Worm (Caenorhabditis elegans): ENCODE measurements around the gene K06H7.8.

K06H7.8 gene

DNA sequence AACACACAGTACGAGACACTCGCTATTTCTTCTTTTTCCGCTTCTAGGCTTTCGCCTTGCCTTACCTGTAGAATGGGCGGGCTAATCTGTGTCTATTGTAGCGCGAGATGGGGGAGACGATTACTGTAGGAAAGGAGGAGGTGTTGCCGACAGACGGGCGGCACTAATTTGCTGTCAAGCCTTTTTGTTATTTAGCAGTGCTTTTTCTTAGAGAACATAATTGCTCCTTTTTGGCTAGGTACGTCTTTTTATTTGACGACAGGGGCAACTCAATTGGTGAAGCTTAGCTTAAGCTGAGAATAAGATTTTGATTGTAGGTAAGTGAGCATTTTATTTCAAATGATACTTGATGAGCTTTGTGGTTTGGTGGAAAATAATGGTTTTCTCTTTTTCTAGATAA lies 34.4 kb downstream of the K06H7.8 start:
- TF ChIP-seq ttx-3 (tag; optimal IDR thresholded peaks at IDR 0.05) (no peak), fax-1 (tag; optimal IDR thresholded peaks at IDR 0.05) (no peak), gmeb-2 (tag; optimal IDR thresholded peaks at IDR 0.05) (no peak), C08G9.2 (tag; optimal IDR thresholded peaks at IDR 0.05) (no peak), K02D7.2 (tag; optimal IDR thresholded peaks at IDR 0.05) (no peak), odd-2 (tag; optimal IDR thresholded peaks at IDR 0.05) (no peak), ceh-18 (tag; optimal IDR thresholded peaks at IDR 0.05) (no peak)

DNA sequence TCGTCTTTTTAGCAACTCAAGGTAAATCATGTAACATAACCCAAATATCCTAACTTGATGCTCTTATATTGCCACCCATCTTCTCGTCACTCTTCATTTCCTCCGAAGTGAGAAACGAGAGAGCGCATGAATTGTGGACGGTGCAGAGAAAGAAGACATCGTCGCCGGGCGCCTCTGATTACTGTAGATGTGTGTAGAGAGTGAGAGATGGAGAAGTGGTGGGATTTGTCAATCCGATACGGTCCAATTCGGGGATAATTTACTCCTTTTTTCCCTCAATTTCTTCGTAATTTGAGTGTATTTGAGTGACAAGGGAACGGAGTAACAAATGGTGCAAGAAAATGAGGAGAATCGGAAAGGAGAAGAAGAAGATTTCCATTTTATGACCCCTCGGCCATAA lies 36.9 kb downstream of the K06H7.8 start:
- TF ChIP-seq hlh-13 (GFP tag; optimal IDR thresholded peaks at IDR 0.05), result no peak
- TF ChIP-seq C08G9.2 (tag; optimal IDR thresholded peaks at IDR 0.05), result no peak
- no peak for TF ChIP-seq nhr-11 (tag; optimal IDR thresholded peaks at IDR 0.05)

DNA sequence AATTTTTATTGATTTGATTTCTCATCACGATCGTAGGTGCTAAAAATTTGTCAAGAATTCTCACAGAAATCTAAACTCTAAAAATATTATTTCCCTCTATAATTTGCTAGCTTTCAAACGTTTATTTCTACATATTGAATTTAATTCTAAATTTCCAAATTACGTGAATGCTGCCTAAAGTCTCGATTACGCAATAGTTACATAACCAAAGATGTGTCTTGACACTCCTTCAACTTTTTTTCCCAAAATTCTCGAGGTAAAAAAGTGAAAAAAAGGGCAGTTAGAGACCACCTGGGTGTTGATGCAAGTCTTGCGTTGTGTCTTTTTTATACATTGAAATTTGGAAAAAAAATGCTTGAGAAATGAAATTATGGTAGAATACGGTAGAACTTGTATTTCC lies 46.2 kb downstream of the K06H7.8 start:
- no peak for TF ChIP-seq ceh-34 (tag; optimal IDR thresholded peaks at IDR 0.05)
- no peak for TF ChIP-seq ama-1 (optimal IDR thresholded peaks at IDR 0.05)
- TF ChIP-seq sox-2 (GFP tag; IDR thresholded peaks at IDR 0.05), result no peak
- TF ChIP-seq ceh-9 (tag; optimal IDR thresholded peaks at IDR 0.05), result no peak

DNA sequence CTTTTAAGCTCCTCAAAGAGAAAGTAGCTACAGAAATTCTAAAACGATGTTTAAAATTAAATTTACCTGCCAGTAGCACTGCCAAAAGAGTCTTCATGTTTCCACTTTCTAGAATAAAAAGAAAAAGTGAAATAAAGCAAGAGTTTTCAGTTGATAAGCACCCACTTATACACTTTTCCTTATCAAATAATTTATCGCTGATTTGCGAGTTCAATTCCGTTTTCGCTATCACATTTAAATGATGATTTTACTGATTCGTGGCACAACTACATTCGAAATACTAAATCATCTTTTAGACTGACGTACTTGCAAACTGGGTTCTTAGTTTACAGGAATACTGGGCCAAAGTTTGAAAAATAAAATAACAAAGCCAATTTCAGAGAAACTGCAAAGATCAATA lies 47.1 kb downstream of the K06H7.8 start, which contains the start of gene K12H4.7:
K12H4.7 (minus strand) TSS at position 138 of the 400 bp plus-strand sequence.
- no peak for TF ChIP-seq ceh-19 (GFP tag; optimal IDR thresholded peaks at IDR 0.05)
- peak; percentile 33 for TF ChIP-seq elt-2 (tag; optimal IDR thresholded peaks at IDR 0.05)
- no peak for TF ChIP-seq fax-1 (tag; optimal IDR thresholded peaks at IDR 0.05)

DNA sequence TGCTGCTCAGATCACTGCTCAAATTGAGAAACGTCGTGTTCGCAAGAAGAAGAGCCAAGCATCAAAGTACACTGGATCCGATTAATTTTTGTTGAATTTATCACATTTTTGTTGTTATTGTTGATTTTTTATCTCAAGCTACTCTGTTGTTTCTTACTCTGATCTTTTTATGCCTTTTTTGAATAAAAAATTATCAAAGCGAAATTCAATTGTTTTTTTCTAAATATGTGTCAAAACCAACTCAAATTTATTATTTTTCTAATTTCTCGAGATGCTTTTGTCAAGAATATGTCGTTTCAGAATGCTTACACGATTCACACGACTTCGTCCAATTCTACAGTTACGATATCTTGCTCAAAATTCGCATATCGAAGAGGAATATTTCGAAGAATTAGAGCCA lies 50.6 kb downstream of the K06H7.8 start, which contains the start of gene K12H4.2:
K12H4.2 (plus strand) TSS at position 301 of the 400 bp plus-strand sequence.
- no peak for TF ChIP-seq nhr-11 (tag; optimal IDR thresholded peaks at IDR 0.05)
- no peak for TF ChIP-seq lin-11 (tag; optimal IDR thresholded peaks at IDR 0.05)
- TF ChIP-seq K09A11.1 (tag; optimal IDR thresholded peaks at IDR 0.05; ENCODE audit: insufficient read depth), result no peak
- no peak for TF ChIP-seq hlh-15 (tag; optimal IDR thresholded peaks at IDR 0.05)
- no peak for TF ChIP-seq C08G9.2 (tag; optimal IDR thresholded peaks at IDR 0.05)
